Worm (Caenorhabditis elegans) whole organism, young adult: ENCODE measurements around the gene Y73F8A.36.

ENCODE experiments used
- C06A6.2 ChIP-seq: fragments of 200-800 bp; sonication (Bioruptor generic); conservative IDR thresholded peaks from 2 replicates; pipeline ENCODE4 v1.3.6; 2022; ENCODE audit warnings: missing genetic modification characterization, missing compliant biosample characterization
- F52B5.7 ChIP-seq: sonication (generic microtip); optimal IDR thresholded peaks from 2 replicates; lab custom pipeline; 2016; ENCODE audit warnings: mild to moderate bottlenecking, missing genetic modification characterization, missing compliant biosample characterization
- ama-1 ChIP-seq, 3 experiments: fragments of 150-350 bp in 1 of 3; sonication (generic microtip) in 2 of 3; optimal IDR thresholded peaks; 2 replicates each; lab custom pipeline; 2014 to 2018; ENCODE audit warnings: missing biosample characterization in 2 of 3, missing genetic modification characterization in 2 of 3, missing genetic modification reagents in 2 of 3
- bed-2 ChIP-seq: fragments of 200-800 bp; sonication (Bioruptor generic); IDR thresholded peaks from 2 replicates; pipeline ENCODE4 v1.3.6; 2022; ENCODE audit warnings: missing genetic modification reagents, missing genetic modification characterization, missing compliant biosample characterization
- cebp-2 ChIP-seq: fragments of 200-800 bp; sonication (Bioruptor generic); IDR thresholded peaks from 2 replicates; pipeline ENCODE4 v1.3.6; 2022; ENCODE audit warnings: missing genetic modification characterization, missing compliant biosample characterization
- dpff-1 ChIP-seq: sonication (generic microtip); optimal IDR thresholded peaks from 2 replicates; lab custom pipeline; 2017; ENCODE audit warnings: mild to moderate bottlenecking, missing genetic modification characterization, missing compliant biosample characterization
- ets-4 ChIP-seq: fragments of 200-800 bp; sonication (Bioruptor generic); optimal IDR thresholded peaks from 2 replicates; lab custom pipeline; 2018; ENCODE audit warnings: mild to moderate bottlenecking, missing genetic modification characterization, missing compliant biosample characterization
- repo-1 ChIP-seq: sonication (generic microtip); optimal IDR thresholded peaks from 2 replicates; lab custom pipeline; 2017; ENCODE audit warnings: mild to moderate bottlenecking, missing genetic modification characterization, missing compliant biosample characterization
- sdz-38 ChIP-seq: sonication (generic microtip); optimal IDR thresholded peaks from 2 replicates; lab custom pipeline; 2016; ENCODE audit warnings: missing genotype, missing genetic modification characterization, missing compliant biosample characterization
- tlf-1 ChIP-seq: fragments of 200-800 bp; sonication (Bioruptor generic); optimal IDR thresholded peaks from 2 replicates; lab custom pipeline; 2018; ENCODE audit warnings: mild to moderate bottlenecking, missing genetic modification characterization, missing compliant biosample characterization

- TF ChIP-seq tlf-1 (GFP tag; lab: Kevin White, UChicago) (no peak), ama-1 (optimal IDR thresholded peaks at IDR 0.05; lab: Kevin White, UChicago) (no peak), ama-1 (GFP tag; optimal IDR thresholded peaks at IDR 0.05; lab: Kevin White, UChicago) (no peak), sdz-38 (tag; lab: Kevin White, UChicago) (no peak), C06A6.2 (no peak), bed-2 (GFP tag; lab: Robert Waterston, UW) (no peak), ets-4 (no peak), repo-1 (tag; lab: Kevin White, UChicago) (no peak), dpff-1 (no peak), F52B5.7 (tag; lab: Kevin White, UChicago) (no peak), cebp-2 (no peak)
These were observed 35.3 kb upstream of the Y73F8A.36 start for ce11 chrIV:15210482-15210881.
